Worm (Caenorhabditis elegans) whole organism, L1 larva: ENCODE results near the gene F13E9.5.

ENCODE experiments used
- F16B12.6 ChIP-seq: fragments of 150-350 bp; optimal IDR thresholded peaks from 2 replicates; lab custom pipeline; 2014; ENCODE audit warnings: missing biosample characterization, missing genetic modification characterization
- alr-1 ChIP-seq: fragments of 200-800 bp; sonication (Bioruptor generic); optimal IDR thresholded peaks from 2 replicates; lab custom pipeline; 2018; ENCODE audit warnings: borderline replicate concordance, mild to moderate bottlenecking, missing genetic modification characterization, missing compliant biosample characterization
- aly-2 ChIP-seq: fragments of 150-350 bp; optimal IDR thresholded peaks from 2 replicates; lab custom pipeline; 2014; ENCODE audit warnings: missing biosample characterization, missing genetic modification characterization
- ceh-88 ChIP-seq: fragments of 200-800 bp; sonication (Bioruptor generic); IDR thresholded peaks from 2 replicates; pipeline ENCODE4 v1.3.6; 2022; ENCODE audit warnings: missing genetic modification characterization, missing compliant biosample characterization
- dpl-1 ChIP-seq, 3 experiments: fragments of 150-350 bp in 2 of 3; sonication (generic microtip) in 1 of 3; optimal IDR thresholded peaks; 2 replicates each; lab custom pipeline; 2014 to 2017; ENCODE audit warnings: missing biosample characterization in 3 of 3, missing genetic modification characterization in 3 of 3, missing genetic modification reagents in 3 of 3
- dsc-1 ChIP-seq: sonication (generic microtip); optimal IDR thresholded peaks from 2 replicates; lab custom pipeline; 2016; ENCODE audit warnings: mild to moderate bottlenecking, missing genetic modification characterization, missing compliant biosample characterization
- efl-1 ChIP-seq, 4 experiments: fragments of 150-350 bp; optimal IDR thresholded peaks in 3 of 4; peaks in 1 of 4; 1 replicate in 1 of 4; 2 replicates in 3 of 4; lab custom pipeline; 2014; ENCODE audit warnings: missing biosample characterization in 2 of 4, missing genetic modification characterization in 2 of 4, missing genetic modification reagents in 2 of 4
- egl-27 ChIP-seq, 2 experiments: fragments of 150-350 bp in 1 of 2; sonication (generic microtip); optimal IDR thresholded peaks; 3 replicates each; lab custom pipeline; 2017 to 2018; ENCODE audit warnings: missing biosample characterization in 2 of 2, missing genetic modification characterization in 2 of 2, missing genetic modification reagents in 2 of 2
- elt-3 ChIP-seq, 6 experiments: fragments of 150-350 bp in 1 of 6; sonication (generic microtip); optimal IDR thresholded peaks; 2 replicates each; lab custom pipeline; 2017 to 2018; ENCODE audit warnings: missing biosample characterization in 6 of 6, missing genetic modification characterization in 6 of 6, inconsistent platforms in 1 of 6
- hlh-17 ChIP-seq: fragments of 200-800 bp; sonication (Bioruptor generic); optimal IDR thresholded peaks from 2 replicates; lab custom pipeline; 2018; ENCODE audit warnings: missing genetic modification characterization, mild to moderate bottlenecking, missing compliant biosample characterization, moderate library complexity, borderline replicate concordance
- jun-1 ChIP-seq: fragments of 150-350 bp; optimal IDR thresholded peaks from 2 replicates; lab custom pipeline; 2014; ENCODE audit warnings: missing biosample characterization, missing genetic modification reagents, missing genetic modification characterization
- lin-39 ChIP-seq: fragments of 150-350 bp; optimal IDR thresholded peaks from 2 replicates; lab custom pipeline; 2014; ENCODE audit warnings: missing biosample characterization, missing genetic modification reagents, missing genetic modification characterization
- mdl-1 ChIP-seq, 2 experiments: fragments of 150-350 bp; optimal IDR thresholded peaks; 2 replicates each; lab custom pipeline; 2014 to 2017; ENCODE audit warnings: missing biosample characterization in 2 of 2, missing genetic modification characterization in 2 of 2, inconsistent platforms in 1 of 2
- mep-1 ChIP-seq: fragments of 150-350 bp; optimal IDR thresholded peaks from 2 replicates; lab custom pipeline; 2014; ENCODE audit warnings: missing biosample characterization, missing genetic modification characterization
- nhr-20 ChIP-seq: sonication (generic microtip); optimal IDR thresholded peaks from 2 replicates; lab custom pipeline; 2016; ENCODE audit warnings: mild to moderate bottlenecking, missing genetic modification characterization, missing compliant biosample characterization
- nhr-237 ChIP-seq: fragments of 150-350 bp; optimal IDR thresholded peaks from 2 replicates; lab custom pipeline; 2014; ENCODE audit warnings: missing biosample characterization, missing genetic modification characterization
- nhr-47 ChIP-seq: sonication (generic microtip); optimal IDR thresholded peaks from 2 replicates; lab custom pipeline; 2016; ENCODE audit warnings: mild to moderate bottlenecking, missing genetic modification characterization, moderate library complexity, missing compliant biosample characterization
- skn-1 ChIP-seq: fragments of 150-350 bp; optimal IDR thresholded peaks from 2 replicates; lab custom pipeline; 2014; ENCODE audit warnings: missing biosample characterization, missing genetic modification characterization
- snpc-4 ChIP-seq: fragments of 150-350 bp; optimal IDR thresholded peaks from 2 replicates; lab custom pipeline; 2014; ENCODE audit warnings: missing biosample characterization, missing genetic modification characterization
- snu-23 ChIP-seq: sonication (generic microtip); optimal IDR thresholded peaks from 2 replicates; lab custom pipeline; 2016; ENCODE audit warnings: missing genetic modification characterization, missing compliant biosample characterization
- tbx-2 ChIP-seq: sonication (generic microtip); optimal IDR thresholded peaks from 2 replicates; lab custom pipeline; 2016; ENCODE audit warnings: missing genetic modification characterization, missing compliant biosample characterization
- unc-130 ChIP-seq: fragments of 150-350 bp; optimal IDR thresholded peaks from 2 replicates; lab custom pipeline; 2017; ENCODE audit warnings: missing biosample characterization, missing genetic modification characterization, inconsistent platforms
- unc-86 ChIP-seq: sonication (generic microtip); optimal IDR thresholded peaks from 2 replicates; lab custom pipeline; 2016; ENCODE audit warnings: missing genetic modification characterization, missing compliant biosample characterization
- vab-15 ChIP-seq: sonication (generic microtip); optimal IDR thresholded peaks from 2 replicates; lab custom pipeline; 2017; ENCODE audit warnings: missing genotype, mild to moderate bottlenecking, missing genetic modification characterization, missing compliant biosample characterization
- xbp-1 ChIP-seq: sonication (generic microtip); optimal IDR thresholded peaks from 2 replicates; lab custom pipeline; 2016; ENCODE audit warnings: missing genetic modification characterization, missing compliant biosample characterization
- ztf-11 ChIP-seq, 2 experiments: sonication (generic microtip); optimal IDR thresholded peaks; 2 replicates each; lab custom pipeline; 2016 to 2017; ENCODE audit warnings: missing genetic modification characterization in 2 of 2, missing biosample characterization in 1 of 2, missing compliant biosample characterization in 1 of 2

Gene F13E9.5

DNA sequence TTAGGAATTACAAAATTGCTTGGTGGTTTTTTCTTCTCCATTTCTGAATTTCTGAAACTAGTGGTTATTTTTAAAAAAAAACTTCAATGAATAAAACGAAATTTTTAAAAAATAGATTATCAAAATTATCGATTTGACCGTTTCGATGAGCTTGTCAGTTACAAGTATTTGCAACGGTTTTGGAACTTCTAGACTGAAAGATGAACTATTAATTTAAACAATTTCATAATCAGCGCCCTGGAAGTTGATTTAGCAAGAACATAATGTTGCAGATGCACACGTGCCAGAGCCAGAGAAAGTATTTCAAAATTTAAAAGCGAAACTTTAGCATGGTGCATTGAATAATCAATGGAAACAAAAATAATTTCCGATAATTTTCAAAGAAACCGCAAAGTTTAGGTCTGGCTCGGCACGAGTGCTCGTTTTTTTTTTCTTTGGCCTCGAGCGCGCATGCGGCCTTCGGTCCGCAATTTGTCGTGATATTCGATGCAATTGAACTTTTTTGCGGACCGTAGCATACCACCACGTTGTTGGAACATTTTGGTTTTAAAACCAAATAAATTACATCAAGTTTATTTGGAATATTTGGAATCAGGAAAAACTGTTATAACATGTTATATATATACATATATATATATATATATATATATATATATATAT, 41.3 kb downstream of the F13E9.5 start, which contains the start of gene T11G6.5 (continued):
- TF ChIP-seq ztf-11 (tag; optimal IDR thresholded peaks at IDR 0.05; lab: Kevin White, UChicago) (no peak), jun-1 (tag; lab: Kevin White, UChicago) (no peak), dpl-1 (GFP tag; optimal IDR thresholded peaks at IDR 0.05; lab: Kevin White, UChicago) (peak in 2 of 3 experiments; percentile 46 to 51), snpc-4 (tag; lab: Kevin White, UChicago) (peak; percentile 6), ceh-88 (GFP tag; lab: Robert Waterston, UW) (no peak), mep-1 (tag; lab: Kevin White, UChicago) (peak; percentile 45), nhr-20 (peak; percentile 18), F16B12.6 (tag; lab: Kevin White, UChicago) (peak; percentile 81), nhr-47 (tag; lab: Kevin White, UChicago) (peak; percentile 10), xbp-1 (peak; percentile 37), nhr-237 (no peak), elt-3 (tag; optimal IDR thresholded peaks at IDR 0.05; lab: Kevin White, UChicago) (no peak), efl-1 (optimal IDR thresholded peaks at IDR 0.05; lab: Kevin White, UChicago) (peak; percentile 39 to 52), efl-1 (GFP tag; optimal IDR thresholded peaks at IDR 0.05 in 1 of 2; lab: Kevin White, UChicago) (peak; percentile 48 to 95), skn-1 (peak; percentile 37), tbx-2 (tag; lab: Kevin White, UChicago) (peak; percentile 4), unc-130 (tag; lab: Kevin White, UChicago) (peak; percentile 14), dsc-1 (peak; percentile 3), hlh-17 (no peak), snu-23 (GFP tag; lab: Kevin White, UChicago) (peak; percentile 50), mdl-1 (tag; optimal IDR thresholded peaks at IDR 0.05; lab: Kevin White, UChicago) (peak in 1 of 2 experiments; percentile 59)

DNA sequence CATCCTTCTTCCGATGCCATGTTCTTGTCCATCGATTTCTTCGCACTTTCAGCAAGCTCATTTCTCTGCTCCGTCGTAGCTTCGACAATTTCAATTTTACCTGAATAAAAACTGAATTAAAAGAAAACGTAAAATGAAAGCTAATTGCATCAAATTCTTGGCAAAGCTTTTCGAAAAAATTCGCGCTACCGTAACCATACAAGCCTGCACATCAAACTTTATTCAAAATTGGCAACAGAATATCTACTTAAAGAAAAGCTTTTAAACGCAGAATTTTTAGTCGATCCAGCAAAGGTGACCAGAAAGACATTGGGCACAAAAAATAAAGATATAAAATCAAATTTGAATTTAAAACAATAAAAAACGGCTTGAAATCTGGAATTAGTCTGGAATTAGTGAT, 41.9 kb downstream of the F13E9.5 start:
- TF ChIP-seq mdl-1 (tag; optimal IDR thresholded peaks at IDR 0.05; lab: Kevin White, UChicago) (no peak), alr-1 (tag; lab: Kevin White, UChicago) (no peak), egl-27 (tag; optimal IDR thresholded peaks at IDR 0.05; lab: Kevin White, UChicago) (no peak), aly-2 (tag; lab: Kevin White, UChicago) (no peak), unc-86 (tag; lab: Kevin White, UChicago) (no peak), lin-39 (tag; lab: Kevin White, UChicago) (no peak), vab-15 (tag; lab: Kevin White, UChicago) (no peak)
